Worm (Caenorhabditis elegans) whole organism, late embryonic: ENCODE measurements around the gene srh-252.
"Not testable (repeated sequence)": the region's sequence is repeated elsewhere in the genome, so short reads cannot be mapped to it uniquely, and the experiment has no call there.

Experiments
- C08G9.2 ChIP-seq: sonication (generic microtip); optimal IDR thresholded peaks from 2 replicates; lab custom pipeline; 2016; ENCODE audit warnings: mild to moderate bottlenecking, missing genetic modification characterization, moderate library complexity, missing compliant biosample characterization
- C38D4.7 ChIP-seq: fragments of 200-800 bp; sonication (Bioruptor generic); optimal IDR thresholded peaks from 2 replicates; lab custom pipeline; 2018; ENCODE audit warnings: mild to moderate bottlenecking, missing genetic modification characterization, moderate library complexity, missing compliant biosample characterization
- F13H6.1 ChIP-seq: sonication (generic microtip); optimal IDR thresholded peaks from 2 replicates; lab custom pipeline; 2016; ENCODE audit warnings: missing genetic modification characterization, missing compliant biosample characterization
- ceh-14 ChIP-seq: sonication (generic microtip); optimal IDR thresholded peaks from 2 replicates; lab custom pipeline; 2016; ENCODE audit warnings: missing genotype, missing genetic modification characterization, missing compliant biosample characterization
- ceh-2 ChIP-seq: sonication (generic microtip); optimal IDR thresholded peaks from 2 replicates; lab custom pipeline; 2016; ENCODE audit warnings: missing genotype, missing genetic modification characterization, missing compliant biosample characterization
- ceh-22 ChIP-seq: sonication (generic microtip); optimal IDR thresholded peaks from 2 replicates; lab custom pipeline; 2017; ENCODE audit warnings: missing biosample characterization, missing genetic modification characterization
- ceh-24 ChIP-seq: sonication (generic microtip); optimal IDR thresholded peaks from 2 replicates; lab custom pipeline; 2016; ENCODE audit warnings: mild to moderate bottlenecking, missing genetic modification characterization, missing compliant biosample characterization
- ceh-31 ChIP-seq: sonication (generic microtip); optimal IDR thresholded peaks from 2 replicates; lab custom pipeline; 2016; ENCODE audit warnings: missing genetic modification characterization, missing compliant biosample characterization
- ceh-45 ChIP-seq: fragments of 200-800 bp; sonication (Bioruptor generic); IDR thresholded peaks from 2 replicates; pipeline ENCODE4 v1.3.6; 2022; ENCODE audit warnings: missing genetic modification reagents, missing genetic modification characterization, missing compliant biosample characterization
- dmd-4 ChIP-seq: sonication (generic microtip); optimal IDR thresholded peaks from 2 replicates; lab custom pipeline; 2016; ENCODE audit warnings: borderline replicate concordance, missing genetic modification characterization, missing compliant biosample characterization
- elt-2 ChIP-seq: sonication (generic microtip); optimal IDR thresholded peaks from 2 replicates; lab custom pipeline; 2016; ENCODE audit warnings: missing genetic modification reagents, missing genetic modification characterization, missing compliant biosample characterization
- elt-4 ChIP-seq: sonication (generic microtip); optimal IDR thresholded peaks from 2 replicates; lab custom pipeline; 2016; ENCODE audit warnings: missing genetic modification characterization, missing compliant biosample characterization
- ets-4 ChIP-seq: sonication (generic microtip); optimal IDR thresholded peaks from 2 replicates; lab custom pipeline; 2016; ENCODE audit warnings: missing genetic modification characterization, missing compliant biosample characterization
- fax-1 ChIP-seq: sonication (generic microtip); optimal IDR thresholded peaks from 2 replicates; lab custom pipeline; 2016; ENCODE audit warnings: missing genotype, missing genetic modification characterization, missing compliant biosample characterization
- hlh-13 ChIP-seq: fragments of 200-800 bp; sonication (Bioruptor generic); optimal IDR thresholded peaks from 2 replicates; lab custom pipeline; 2018; ENCODE audit warnings: mild to moderate bottlenecking, missing genetic modification characterization, missing compliant biosample characterization
- hlh-15 ChIP-seq: sonication (generic microtip); optimal IDR thresholded peaks from 2 replicates; lab custom pipeline; 2016; ENCODE audit warnings: missing genetic modification characterization, missing compliant biosample characterization
- hlh-8 ChIP-seq: sonication (generic microtip); optimal IDR thresholded peaks from 2 replicates; lab custom pipeline; 2016; ENCODE audit warnings: missing genotype, missing genetic modification characterization, missing compliant biosample characterization
- lim-6 ChIP-seq: sonication (generic microtip); optimal IDR thresholded peaks from 2 replicates; lab custom pipeline; 2016; ENCODE audit warnings: missing genetic modification characterization, missing compliant biosample characterization
- mec-3 ChIP-seq: sonication (generic microtip); optimal IDR thresholded peaks from 2 replicates; lab custom pipeline; 2016; ENCODE audit warnings: borderline replicate concordance, missing genetic modification characterization, missing compliant biosample characterization
- nhr-11 ChIP-seq: fragments of 150-350 bp; optimal IDR thresholded peaks from 2 replicates; lab custom pipeline; 2014; ENCODE audit warnings: missing biosample characterization, missing genetic modification characterization
- nhr-232 ChIP-seq: sonication (generic microtip); optimal IDR thresholded peaks from 2 replicates; lab custom pipeline; 2016; ENCODE audit warnings: missing genetic modification characterization, missing compliant biosample characterization
- pat-9 ChIP-seq: fragments of 200-800 bp; sonication (Bioruptor generic); optimal IDR thresholded peaks from 2 replicates; lab custom pipeline; 2018; ENCODE audit warnings: mild to moderate bottlenecking, missing genetic modification characterization, moderate library complexity, missing compliant biosample characterization
- pha-2 ChIP-seq: sonication (generic microtip); optimal IDR thresholded peaks from 2 replicates; lab custom pipeline; 2017; ENCODE audit warnings: mild to moderate bottlenecking, missing genetic modification characterization, missing compliant biosample characterization
- ref-2 ChIP-seq: sonication (generic microtip); optimal IDR thresholded peaks from 2 replicates; lab custom pipeline; 2016; ENCODE audit warnings: missing genetic modification characterization, missing compliant biosample characterization
- sdc-2 ChIP-seq: sonication (generic microtip); optimal IDR thresholded peaks from 2 replicates; lab custom pipeline; 2016; ENCODE audit warnings: missing genotype, missing genetic modification characterization, missing compliant biosample characterization
- sox-4 ChIP-seq: sonication (generic microtip); optimal IDR thresholded peaks from 2 replicates; lab custom pipeline; 2017; ENCODE audit warnings: mild to moderate bottlenecking, missing genetic modification characterization, inconsistent platforms, missing compliant biosample characterization
- syd-9 ChIP-seq: sonication (generic microtip); optimal IDR thresholded peaks from 2 replicates; lab custom pipeline; 2016; ENCODE audit warnings: mild to moderate bottlenecking, missing genetic modification characterization, moderate library complexity, missing compliant biosample characterization
- ttx-3 ChIP-seq: sonication (generic microtip); optimal IDR thresholded peaks from 2 replicates; lab custom pipeline; 2016; ENCODE audit warnings: missing genetic modification reagents, missing genetic modification characterization, missing compliant biosample characterization
- unc-3 ChIP-seq, 2 experiments: fragments of 200-800 bp in 1 of 2; sonication (Bioruptor generic) in 1 of 2; sonication (generic microtip) in 1 of 2; conservative IDR thresholded peaks in 1 of 2; optimal IDR thresholded peaks in 1 of 2; 2 replicates each; pipeline versions ENCODE4 v1.3.6 to Lab custom; 2016 to 2022; ENCODE audit warnings: missing compliant biosample characterization in 2 of 2, missing genetic modification characterization in 2 of 2, missing genetic modification reagents in 1 of 2
- unc-55 ChIP-seq: sonication (generic microtip); optimal IDR thresholded peaks from 2 replicates; lab custom pipeline; 2017; ENCODE audit warnings: missing biosample characterization, missing genetic modification reagents, missing genetic modification characterization
- unc-86 ChIP-seq: sonication (generic microtip); optimal IDR thresholded peaks from 2 replicates; lab custom pipeline; 2016; ENCODE audit warnings: missing genetic modification characterization, missing compliant biosample characterization
- zip-5 ChIP-seq: sonication (generic microtip); optimal IDR thresholded peaks from 2 replicates; lab custom pipeline; 2016; ENCODE audit warnings: missing genetic modification characterization, missing compliant biosample characterization
- ztf-16 ChIP-seq: sonication (generic microtip); optimal IDR thresholded peaks from 2 replicates; lab custom pipeline; 2017; ENCODE audit warnings: missing genetic modification characterization, missing compliant biosample characterization

srh-252 gene

DNA sequence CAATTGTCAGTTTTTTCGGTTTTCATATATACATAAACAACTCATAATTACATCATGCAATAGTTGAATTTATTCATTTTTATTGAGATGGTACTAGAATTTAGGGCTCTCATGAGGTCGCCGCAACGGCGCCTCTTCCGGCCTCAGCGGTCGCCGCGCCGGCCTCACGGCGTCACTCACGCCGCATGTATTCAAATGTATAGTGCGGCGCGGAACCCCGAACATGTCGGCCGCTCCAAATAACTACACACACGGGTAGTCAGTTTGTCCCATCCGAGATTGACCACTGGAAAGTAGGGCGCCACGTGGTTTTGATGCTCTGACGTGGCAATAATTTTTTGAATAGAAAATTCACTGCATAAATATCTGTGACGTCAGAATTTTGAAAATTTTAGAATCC is 34.4 kb upstream of the srh-252 start:
- TF ChIP-seq elt-4, result no peak
- no peak for TF ChIP-seq fax-1 (tag; lab: Kevin White, UChicago)
- TF ChIP-seq C08G9.2 (tag; lab: Kevin White, UChicago), result no peak
- TF ChIP-seq hlh-15 (tag; lab: Kevin White, UChicago), result no peak
- TF ChIP-seq nhr-232 (tag; lab: Kevin White, UChicago), result no peak
- no peak for TF ChIP-seq elt-2 (tag; lab: Kevin White, UChicago)
- no peak for TF ChIP-seq mec-3 (tag; lab: Kevin White, UChicago)
- no peak for TF ChIP-seq zip-5 (tag; lab: Kevin White, UChicago)
- TF ChIP-seq ceh-24 (tag; lab: Kevin White, UChicago), result no peak
- TF ChIP-seq hlh-13 (GFP tag; lab: Kevin White, UChicago), result no peak
- no peak for TF ChIP-seq sdc-2 (tag; lab: Kevin White, UChicago)
- no peak for TF ChIP-seq F13H6.1 (tag; lab: Kevin White, UChicago)
- no peak for TF ChIP-seq syd-9 (tag; lab: Kevin White, UChicago)
- no peak for TF ChIP-seq ttx-3 (tag; lab: Kevin White, UChicago)
- no peak for TF ChIP-seq pat-9 (tag; lab: Kevin White, UChicago)
- no peak for TF ChIP-seq unc-86
- no peak for TF ChIP-seq unc-3 (GFP tag; conservative IDR thresholded peaks at IDR 0.05; lab: Robert Waterston, UW)
- TF ChIP-seq unc-3 (tag; optimal IDR thresholded peaks at IDR 0.05; lab: Kevin White, UChicago), result no peak
- no peak for TF ChIP-seq C38D4.7
- TF ChIP-seq unc-55 (GFP tag; lab: Kevin White, UChicago), result no peak

DNA sequence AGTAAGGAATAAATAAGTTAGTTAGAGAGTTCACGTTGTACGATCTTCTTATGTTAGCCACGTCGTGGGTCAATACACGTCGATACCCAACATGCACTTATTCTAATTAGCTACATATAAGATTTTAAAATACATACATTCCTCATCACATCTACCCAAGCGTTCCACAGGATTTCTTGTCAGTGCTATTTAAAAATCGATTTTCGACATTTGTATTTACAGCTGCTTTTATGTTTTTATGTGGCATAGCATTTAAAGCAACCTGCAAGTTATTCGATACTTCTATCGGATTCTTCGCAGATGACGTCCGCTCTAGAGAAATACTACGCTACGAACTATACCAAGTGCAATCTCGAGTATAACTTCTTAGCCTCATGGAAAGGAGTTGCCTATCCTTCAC is 32.2 kb upstream of the srh-252 start, which contains the start of gene srh-115:
Gene srh-115, plus strand, starts transcription at position 301 of the 400 bp plus-strand sequence.
- no peak for TF ChIP-seq F13H6.1 (tag; lab: Kevin White, UChicago)
- TF ChIP-seq ceh-24 (tag; lab: Kevin White, UChicago), result no peak
- no peak for TF ChIP-seq ceh-45 (GFP tag; lab: Robert Waterston, UW)
- no peak for TF ChIP-seq ref-2
- no peak for TF ChIP-seq ceh-22 (tag; lab: Kevin White, UChicago)
- TF ChIP-seq dmd-4 (tag; lab: Kevin White, UChicago), result no peak
- no peak for TF ChIP-seq ceh-2 (tag; lab: Kevin White, UChicago)
- TF ChIP-seq pha-2 (tag; lab: Kevin White, UChicago), result no peak
- TF ChIP-seq unc-55 (GFP tag; lab: Kevin White, UChicago), result no peak
- no peak for TF ChIP-seq hlh-13 (GFP tag; lab: Kevin White, UChicago)
- no peak for TF ChIP-seq nhr-11
- TF ChIP-seq ceh-31 (tag; lab: Kevin White, UChicago), result no peak
- no peak for TF ChIP-seq sox-4 (tag; lab: Kevin White, UChicago)
- no peak for TF ChIP-seq lim-6 (tag; lab: Kevin White, UChicago)
- no peak for TF ChIP-seq nhr-232 (tag; lab: Kevin White, UChicago)
- TF ChIP-seq ttx-3 (tag; lab: Kevin White, UChicago), result no peak
- no peak for TF ChIP-seq hlh-8 (tag; lab: Kevin White, UChicago)

DNA sequence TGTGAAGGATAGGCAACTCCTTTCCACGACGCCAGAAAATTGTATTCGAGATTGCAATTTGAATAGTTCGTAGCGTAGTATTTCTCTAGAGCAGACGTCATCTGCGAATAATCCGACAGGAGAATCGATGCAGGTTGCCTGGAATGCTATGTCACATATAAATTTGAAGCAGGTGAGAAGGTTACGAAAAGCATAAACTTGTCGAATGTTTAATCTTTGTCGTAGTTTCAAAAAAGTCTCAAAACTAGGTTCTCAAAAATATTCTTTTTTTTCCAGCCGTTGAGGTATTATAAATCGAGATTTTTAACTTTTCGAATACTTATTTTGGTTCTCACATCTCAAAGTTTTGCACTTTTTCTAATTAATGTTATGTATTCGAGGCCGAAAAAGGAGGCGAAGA is 31.8 kb upstream of the srh-252 start, which contains the start of gene srh-116:
Gene srh-116, minus strand, starts transcription at position 101 of the 400 bp plus-strand sequence.
- not testable (repeated sequence) for TF ChIP-seq ets-4; pha-2 (tag; lab: Kevin White, UChicago); ztf-16 (tag; lab: Kevin White, UChicago)

DNA sequence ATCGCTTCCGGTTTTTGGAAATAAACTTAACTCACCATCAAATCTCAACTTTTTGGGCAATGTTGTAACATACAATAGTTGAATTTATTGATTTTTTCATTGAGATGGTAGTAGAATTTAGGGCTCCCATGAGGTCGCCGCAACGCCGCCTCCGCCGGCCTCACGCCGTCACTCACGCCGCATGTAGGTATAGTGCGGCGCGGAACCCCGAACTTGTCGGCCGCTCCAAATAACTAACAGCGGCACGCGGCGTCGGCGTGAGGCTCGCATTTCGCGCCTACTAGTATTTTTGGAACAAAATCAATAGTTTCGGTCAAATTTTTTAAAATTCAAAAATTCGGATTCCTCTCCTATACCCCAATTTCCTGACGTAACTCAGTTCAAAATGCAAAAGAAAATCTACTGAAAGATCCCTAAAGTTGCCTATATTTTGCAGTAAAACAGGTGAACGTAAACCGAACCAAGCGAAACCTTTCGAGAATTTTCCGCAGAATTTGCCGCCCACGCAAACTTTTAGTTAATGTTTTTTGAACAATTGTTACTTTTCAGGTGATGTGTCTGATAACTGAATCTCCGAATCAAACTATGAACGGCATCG is 28.3 kb upstream of the srh-252 start, which contains the start of gene Y61B8A.6:
Gene Y61B8A.6, plus strand, starts transcription at position 548 of the 598 bp plus-strand sequence.
- TF ChIP-seq mec-3 (tag; lab: Kevin White, UChicago) (no peak), ceh-14 (no peak)
